Fruit fly (Drosophila melanogaster): ENCODE results near the gene Ras64B.
A peak's percentile ranks its signal among the peaks of the same experiment; 100 is the strongest.

Gene Ras64B

dm6 chr3L:4169957-4170651 is 31.2 kb downstream of the Ras64B start, which contains the start of gene Ero1L (continued):
- TF ChIP-seq CG10631 (GFP tag; optimal IDR thresholded peaks at IDR 0.05): no peak
- TF ChIP-seq CG32006 (GFP tag; optimal IDR thresholded peaks at IDR 0.05): no peak
- peak; percentile 18 for TF ChIP-seq Sox14 (GFP tag; optimal IDR thresholded peaks at IDR 0.05)
- TF ChIP-seq Hr39 (GFP tag; optimal IDR thresholded peaks at IDR 0.05): peak; percentile 4
- TF ChIP-seq esn (GFP tag; optimal IDR thresholded peaks at IDR 0.05): peak; percentile 37
- no peak for TF ChIP-seq CG6276 (GFP tag; optimal IDR thresholded peaks at IDR 0.05)
- peak; percentile 45; the same call in 2 of the 3 replicates for TF ChIP-seq eg (GFP tag; IDR thresholded peaks at IDR 0.05)

- TF ChIP-seq CG11902 (GFP tag; optimal IDR thresholded peaks at IDR 0.05) (no peak), Smox (GFP tag; optimal IDR thresholded peaks at IDR 0.05) (no peak), CG11762 (GFP tag; optimal IDR thresholded peaks at IDR 0.05; ENCODE audit: insufficient read depth) (no peak), fd85E (GFP tag; optimal IDR thresholded peaks at IDR 0.05) (no peak), CG8119 (GFP tag; IDR thresholded peaks at IDR 0.05) (no peak), CG6163 (GFP tag; IDR thresholded peaks at IDR 0.05) (no peak), acj6 (GFP tag; optimal IDR thresholded peaks at IDR 0.05) (no peak), Eip75B (GFP tag; optimal IDR thresholded peaks at IDR 0.05) (no peak)
Measured at dm6 chr3L:4173584-4173983, 34.7 kb downstream of the Ras64B start, which contains the start of gene CG18675. Gene CG18675, plus strand, starts transcription at chr3L:4173884.

- TF ChIP-seq Hr39 (GFP tag; optimal IDR thresholded peaks at IDR 0.05) (no peak), Eip75B (GFP tag; optimal IDR thresholded peaks at IDR 0.05) (no peak), Eip93F (GFP tag; optimal IDR thresholded peaks at IDR 0.05) (no peak), Met (GFP tag; optimal IDR thresholded peaks at IDR 0.05) (no peak), dsx (GFP tag; optimal IDR thresholded peaks at IDR 0.05; ENCODE audit: poor library complexity, severe bottlenecking) (no peak), ss (GFP tag; optimal IDR thresholded peaks at IDR 0.05) (peak in 1 of 2 experiments; percentile 72), Sox15 (GFP tag; optimal IDR thresholded peaks at IDR 0.05) (no peak), CG6808 (GFP tag; optimal IDR thresholded peaks at IDR 0.05) (peak; percentile 61), cyc (GFP tag; optimal IDR thresholded peaks at IDR 0.05) (no peak), CG32006 (GFP tag; optimal IDR thresholded peaks at IDR 0.05) (no peak), CG11762 (GFP tag; optimal IDR thresholded peaks at IDR 0.05; ENCODE audit: insufficient read depth) (no peak), fkh (GFP tag; optimal IDR thresholded peaks at IDR 0.05) (no peak), Ets21C (GFP tag; optimal IDR thresholded peaks at IDR 0.05) (no peak), eg (GFP tag; IDR thresholded peaks at IDR 0.05) (0 out of 3 replicates have a peak, but pooled peaks have one; percentile 34), net (GFP tag; optimal IDR thresholded peaks at IDR 0.05) (peak; percentile 5), Smox (GFP tag; optimal IDR thresholded peaks at IDR 0.05) (no peak), spab (GFP tag; optimal IDR thresholded peaks at IDR 0.05) (peak; percentile 45), salr (GFP tag; optimal IDR thresholded peaks at IDR 0.05) (peak in 1 of 2 experiments; percentile 25), CG11294 (GFP tag; IDR thresholded peaks at IDR 0.05) (no peak), topi (GFP tag; optimal IDR thresholded peaks at IDR 0.05) (no peak), vri (GFP tag; optimal IDR thresholded peaks at IDR 0.05) (no peak), CG11902 (GFP tag; optimal IDR thresholded peaks at IDR 0.05) (no peak), CG1621 (tag; optimal IDR thresholded peaks at IDR 0.05) (peak; percentile 38), Lpt (GFP tag; optimal IDR thresholded peaks at IDR 0.05) (no peak), Gug (GFP tag; IDR thresholded peaks at IDR 0.05) (no peak), CG8632 (GFP tag; optimal IDR thresholded peaks at IDR 0.05) (no peak), Hr38 (GFP tag; optimal IDR thresholded peaks at IDR 0.05) (no peak), CG31627 (GFP tag; optimal IDR thresholded peaks at IDR 0.05) (no peak), CG9139 (GFP tag; optimal IDR thresholded peaks at IDR 0.05) (peak; percentile 44), CG6854 (GFP tag; optimal IDR thresholded peaks at IDR 0.05) (no peak), esn (GFP tag; optimal IDR thresholded peaks at IDR 0.05) (no peak), CG15336 (GFP tag; IDR thresholded peaks at IDR 0.05) (no peak), CG34406 (GFP tag; optimal IDR thresholded peaks at IDR 0.05) (no peak), achi (GFP tag; optimal IDR thresholded peaks at IDR 0.05) (no peak), fd59A (GFP tag; optimal IDR thresholded peaks at IDR 0.05) (peak; percentile 24), pdm3 (GFP tag; optimal IDR thresholded peaks at IDR 0.05) (no peak), CG3919 (GFP tag; optimal IDR thresholded peaks at IDR 0.05) (no peak), Blimp-1 (GFP tag; optimal IDR thresholded peaks at IDR 0.05) (no peak)
Measured at dm6 chr3L:4177981-4178562, 39.2 kb downstream of the Ras64B start, which contains the start of gene Teh4. Gene Teh4, minus strand, starts transcription at chr3L:4178270.

Data from whole organism, prepupa.